Fruit fly (Drosophila melanogaster): ENCODE data around the gene Pde1c.

The Pde1c gene

DNA sequence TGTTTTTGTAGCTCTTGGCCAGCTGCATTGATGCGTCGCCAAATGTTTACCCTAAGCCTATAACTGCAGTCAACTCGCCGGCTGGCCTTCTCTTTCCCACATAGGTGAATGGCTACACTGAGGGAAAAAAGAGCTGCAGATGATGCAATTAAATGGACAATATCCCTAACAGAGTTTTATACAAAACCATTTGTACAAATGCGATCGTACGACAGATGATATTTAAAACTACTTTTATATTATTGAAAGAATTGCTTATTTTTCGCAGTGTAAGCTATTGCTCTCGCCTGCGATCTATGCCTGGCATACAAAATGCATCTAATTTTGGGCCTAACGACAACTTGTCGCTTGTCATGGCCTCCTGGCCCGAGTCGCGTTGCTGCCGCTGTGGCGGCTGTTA lies 21.5 kb upstream of the Pde1c start (continued):
- 0 out of 2 replicates have a peak, but pooled peaks have one; percentile 15 for TF ChIP-seq ap (GFP tag; IDR thresholded peaks at IDR 0.05)
- no peak for TF ChIP-seq Atf3 (GFP tag; optimal IDR thresholded peaks at IDR 0.05)
- no peak for TF ChIP-seq CG14050 (GFP tag; IDR thresholded peaks at IDR 0.05)
- no peak for TF ChIP-seq repo (GFP tag; optimal IDR thresholded peaks at IDR 0.05)
- TF ChIP-seq CG4707 (GFP tag; optimal IDR thresholded peaks at IDR 0.05) = no peak
- TF ChIP-seq inv (GFP tag; IDR thresholded peaks at IDR 0.05; ENCODE audit: partially characterized antibody) = no peak
- no peak for TF ChIP-seq CG7987 (GFP tag; optimal IDR thresholded peaks at IDR 0.05)
- no peak for TF ChIP-seq cas (GFP tag; IDR thresholded peaks at IDR 0.05)
- no peak for TF ChIP-seq CG2116 (GFP tag; optimal IDR thresholded peaks at IDR 0.05)
- no peak for TF ChIP-seq unc-4 (GFP tag; IDR thresholded peaks at IDR 0.05; ENCODE audit: partially characterized antibody)
- TF ChIP-seq CG6791 (GFP tag; IDR thresholded peaks at IDR 0.05; ENCODE audit: partially characterized antibody) = no peak
- no peak for TF ChIP-seq CkIIα-i1 (GFP tag; IDR thresholded peaks at IDR 0.05)
- no peak for TF ChIP-seq sqz (GFP tag; optimal IDR thresholded peaks at IDR 0.05)
- no peak for TF ChIP-seq fd64A (GFP tag; optimal IDR thresholded peaks at IDR 0.05)
- no peak for TF ChIP-seq CG34224 (GFP tag; IDR thresholded peaks at IDR 0.05; ENCODE audit: partially characterized antibody)
- TF ChIP-seq CG2875 (GFP tag; optimal IDR thresholded peaks at IDR 0.05) = peak; percentile 15
- no peak for TF ChIP-seq HLH4C (GFP tag; IDR thresholded peaks at IDR 0.05; ENCODE audit: partially characterized antibody)
- TF ChIP-seq CG9817 (tag; optimal IDR thresholded peaks at IDR 0.05) = peak; percentile 20
- no peak for TF ChIP-seq wek (GFP tag; optimal IDR thresholded peaks at IDR 0.05)
- TF ChIP-seq Fer2 (tag; optimal IDR thresholded peaks at IDR 0.05) = no peak
- TF ChIP-seq B-H2 (GFP tag; optimal IDR thresholded peaks at IDR 0.05) = no peak
- TF ChIP-seq Atf-2 (GFP tag; optimal IDR thresholded peaks at IDR 0.05) = peak; percentile 9
- TF ChIP-seq corto (GFP tag; optimal IDR thresholded peaks at IDR 0.05) = no peak
- TF ChIP-seq CG10543 (GFP tag; optimal IDR thresholded peaks at IDR 0.05) = no peak
- peak; percentile 38; the same call in 1 of the 2 replicates for TF ChIP-seq CG31224 (GFP tag; IDR thresholded peaks at IDR 0.05)
- no peak for TF ChIP-seq E2f2 (GFP tag; IDR thresholded peaks at IDR 0.05)
- no peak for TF ChIP-seq sim (GFP tag; IDR thresholded peaks at IDR 0.05)
- TF ChIP-seq E2f1 (GFP tag; IDR thresholded peaks at IDR 0.05) = peak; percentile 31; the same call in 1 of the 2 replicates
- TF ChIP-seq CG9727 (GFP tag; optimal IDR thresholded peaks at IDR 0.05) = peak; percentile 31
- TF ChIP-seq CG4820 (GFP tag; optimal IDR thresholded peaks at IDR 0.05) = peak; percentile 30
- no peak for TF ChIP-seq Lim3 (GFP tag; IDR thresholded peaks at IDR 0.05)
- peak; percentile 29 for TF ChIP-seq CG9437 (GFP tag; optimal IDR thresholded peaks at IDR 0.05)
- TF ChIP-seq grn (GFP tag; optimal IDR thresholded peaks at IDR 0.05) = no peak
- TF ChIP-seq fd96Cb (tag; optimal IDR thresholded peaks at IDR 0.05) = peak; percentile 44
- TF ChIP-seq sd (tag; optimal IDR thresholded peaks at IDR 0.05) = no peak
- peak; percentile 16 for TF ChIP-seq lilli (GFP tag; optimal IDR thresholded peaks at IDR 0.05)
- TF ChIP-seq CG4854 (GFP tag; optimal IDR thresholded peaks at IDR 0.05) = no peak
- no peak for TF ChIP-seq CG12236 (GFP tag; optimal IDR thresholded peaks at IDR 0.05)
- TF ChIP-seq CG5953 (GFP tag; IDR thresholded peaks at IDR 0.05) = 0 out of 2 replicates have a peak, but pooled peaks have one; percentile 22
- TF ChIP-seq CG6272 (GFP tag; IDR thresholded peaks at IDR 0.05) = no peak
- no peak for TF ChIP-seq Gug (GFP tag; IDR thresholded peaks at IDR 0.05)
- no peak for TF ChIP-seq hbn (GFP tag; IDR thresholded peaks at IDR 0.05; ENCODE audit: partially characterized antibody)
- TF ChIP-seq Gsc (GFP tag; IDR thresholded peaks at IDR 0.05) = no peak
- no peak for TF ChIP-seq en (GFP tag; optimal IDR thresholded peaks at IDR 0.05)
- TF ChIP-seq CG12104 (GFP tag; optimal IDR thresholded peaks at IDR 0.05) = peak; percentile 4
- TF ChIP-seq CG12299 (tag; optimal IDR thresholded peaks at IDR 0.05) = no peak
- TF ChIP-seq CG13894 (tag; optimal IDR thresholded peaks at IDR 0.05) = no peak
- TF ChIP-seq bsh (GFP tag; optimal IDR thresholded peaks at IDR 0.05) = peak; percentile 63 to 76
- TF ChIP-seq schlank (tag; optimal IDR thresholded peaks at IDR 0.05) = no peak
- peak; percentile 29; the same call in 1 of the 2 replicates for TF ChIP-seq ranshi (GFP tag; IDR thresholded peaks at IDR 0.05)
- TF ChIP-seq Oli (tag; optimal IDR thresholded peaks at IDR 0.05) = peak; percentile 44
